Worm (Caenorhabditis elegans) whole organism, L4/young adult: ENCODE measurements around the gene eif-1.
A peak's percentile ranks its signal among the peaks of the same experiment; 100 is the strongest.

Experiments used
- W03F9.2 ChIP-seq: fragments of 150-350 bp; optimal IDR thresholded peaks from 2 replicates; lab custom pipeline; 2014; ENCODE audit warnings: missing biosample characterization, missing genetic modification characterization
- dao-5 ChIP-seq: sonication (generic microtip); optimal IDR thresholded peaks from 2 replicates; lab custom pipeline; 2016; ENCODE audit warnings: missing genotype, missing genetic modification characterization, moderate library complexity, missing compliant biosample characterization
- him-1 ChIP-seq: sonication (generic microtip); optimal IDR thresholded peaks from 2 replicates; lab custom pipeline; 2016; ENCODE audit warnings: missing genotype, missing genetic modification reagents, missing genetic modification characterization, missing compliant biosample characterization

eif-1 gene

ce11 chrII:5018578-5018977 lies 25.2 kb upstream of the eif-1 start:
- TF ChIP-seq dao-5 (tag; lab: Kevin White, UChicago): no peak

ce11 chrII:5016977-5017585 lies 23.7 kb upstream of the eif-1 start:
- TF ChIP-seq dao-5 (tag; lab: Kevin White, UChicago) (no peak), him-1 (peak; percentile 12), W03F9.2 (tag; lab: Kevin White, UChicago) (peak; percentile 45)

DNA sequence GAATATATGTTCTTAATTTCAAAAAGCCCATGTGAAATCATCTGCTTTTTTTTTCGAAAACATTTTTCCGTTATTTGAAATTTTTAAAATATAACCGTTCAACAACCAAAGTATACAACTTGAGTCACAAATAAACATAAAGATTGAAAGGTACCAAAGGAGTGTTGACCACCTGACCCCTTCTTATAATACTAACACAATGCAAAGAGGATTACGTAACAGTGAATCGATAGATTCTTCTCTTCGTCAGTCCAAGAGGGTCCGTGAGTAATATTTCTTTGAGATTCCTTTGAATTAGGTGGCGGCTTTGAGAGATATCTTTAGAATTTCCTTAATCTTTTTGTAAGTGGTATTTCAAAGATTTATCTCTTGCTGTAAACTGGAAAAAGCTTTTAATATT lies 22.8 kb upstream of the eif-1 start:
- TF ChIP-seq dao-5 (tag; lab: Kevin White, UChicago): no peak
- TF ChIP-seq him-1: no peak
- TF ChIP-seq W03F9.2 (tag; lab: Kevin White, UChicago): no peak

ce11 chrII:5014399-5014798 lies 21.0 kb upstream of the eif-1 start, which contains the start of gene F59A6.2:
TSS of gene F59A6.2 (plus strand) at chrII:5014699.
- TF ChIP-seq him-1: no peak
- TF ChIP-seq dao-5 (tag; lab: Kevin White, UChicago): no peak
- TF ChIP-seq W03F9.2 (tag; lab: Kevin White, UChicago): no peak

DNA sequence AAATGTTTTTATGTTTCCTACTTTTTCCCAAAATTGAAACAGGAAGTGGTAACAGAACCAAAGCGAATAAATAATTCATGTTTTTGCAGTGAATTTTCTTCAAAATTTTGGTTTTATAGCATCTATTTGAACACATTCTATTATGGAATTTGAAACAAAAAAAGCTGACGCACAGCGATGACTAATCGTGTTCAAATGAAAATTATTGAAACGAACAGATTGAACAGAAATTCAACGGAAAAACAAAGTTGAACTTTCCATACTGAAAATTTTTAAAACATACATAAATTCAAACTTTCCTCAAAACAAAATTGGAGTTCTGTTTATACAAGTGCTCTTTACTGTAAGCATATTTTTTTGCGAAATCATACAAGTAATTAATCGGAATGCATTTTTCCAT lies 18.6 kb upstream of the eif-1 start, which contains the start of gene F59A6.12:
Gene F59A6.12, minus strand, starts transcription at position 101 of the 400 bp plus-strand sequence.
- no peak for TF ChIP-seq W03F9.2 (tag; lab: Kevin White, UChicago)
- no peak for TF ChIP-seq him-1
- no peak for TF ChIP-seq dao-5 (tag; lab: Kevin White, UChicago)

DNA sequence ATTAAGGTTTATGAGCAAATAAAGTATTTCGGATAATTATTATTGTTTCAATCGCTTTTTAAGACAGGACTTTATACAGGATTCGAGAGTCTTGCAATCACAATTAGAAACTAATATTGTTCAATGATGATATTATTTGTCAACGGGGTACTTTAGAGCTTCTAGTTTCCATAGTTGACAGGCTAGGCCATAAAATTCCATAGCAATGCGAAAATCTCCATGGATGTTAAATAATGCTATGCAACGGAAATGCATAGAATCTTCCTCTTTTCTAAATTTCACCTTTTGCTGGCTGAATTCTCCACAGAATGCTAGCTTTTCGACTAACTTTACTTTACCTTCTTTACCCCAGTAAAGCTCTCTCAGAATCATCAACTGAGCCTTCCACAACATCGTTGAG lies 14.7 kb upstream of the eif-1 start, which contains the start of gene F59A6.3:
Gene F59A6.3, plus strand, starts transcription at position 301 of the 400 bp plus-strand sequence.
- TF ChIP-seq him-1 (no peak), W03F9.2 (tag; lab: Kevin White, UChicago) (no peak), dao-5 (tag; lab: Kevin White, UChicago) (no peak)

DNA sequence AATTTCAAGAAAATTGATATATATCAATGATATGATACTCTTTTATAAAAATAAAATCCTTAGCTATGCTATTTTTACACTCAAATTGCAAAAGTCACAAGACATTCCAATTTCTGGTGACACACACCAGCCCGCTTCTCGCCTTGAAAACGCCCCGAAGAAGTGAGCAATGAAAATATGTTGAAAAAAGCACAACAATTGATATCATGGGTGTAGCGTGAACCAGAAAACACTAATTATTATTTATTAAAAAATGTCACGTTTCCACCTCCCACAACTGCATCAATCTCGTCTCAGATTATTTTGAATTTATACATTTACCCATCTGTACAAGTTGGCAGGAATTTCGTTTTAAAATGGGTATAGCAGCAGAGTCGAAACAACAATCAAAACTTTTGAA lies 11.4 kb upstream of the eif-1 start, which contains the start of gene F59A6.4:
Gene F59A6.4, plus strand, starts transcription at position 301 of the 400 bp plus-strand sequence.
- TF ChIP-seq W03F9.2 (tag; lab: Kevin White, UChicago): no peak
- no peak for TF ChIP-seq him-1
- no peak for TF ChIP-seq dao-5 (tag; lab: Kevin White, UChicago)

- TF ChIP-seq him-1 (no peak), dao-5 (tag; lab: Kevin White, UChicago) (no peak), W03F9.2 (tag; lab: Kevin White, UChicago) (no peak)
These were observed 10.3 kb upstream of the eif-1 start, which contains the start of gene F59A6.10 for ce11 chrII:5003660-5004059. TSS of gene F59A6.10 (plus strand) at chrII:5003960.

ce11 chrII:5001866-5002265 lies 8.5 kb upstream of the eif-1 start:
- TF ChIP-seq him-1: no peak
- TF ChIP-seq W03F9.2 (tag; lab: Kevin White, UChicago): no peak
- no peak for TF ChIP-seq dao-5 (tag; lab: Kevin White, UChicago)

DNA sequence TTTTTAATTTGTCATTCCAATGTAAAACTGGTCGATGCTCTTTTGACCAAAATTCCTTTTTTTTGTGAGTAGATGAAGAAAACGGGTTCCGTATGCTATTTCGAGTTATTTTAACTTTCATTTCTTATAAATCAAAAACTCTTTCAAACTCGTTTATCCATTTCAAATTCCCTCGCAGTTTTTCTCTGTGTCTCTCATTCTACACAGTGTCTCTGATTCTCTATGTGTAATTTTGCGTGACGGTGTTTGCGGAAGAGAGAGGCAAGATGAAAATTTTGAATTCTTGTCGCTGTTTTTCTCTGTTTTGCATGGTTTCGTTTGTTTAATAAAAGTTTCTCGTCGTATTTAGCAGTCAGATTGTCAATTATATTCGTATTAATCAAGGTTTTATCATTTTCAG lies 5.7 kb upstream of the eif-1 start, which contains the start of gene citk-2:
Gene citk-2, plus strand, starts transcription at position 399 of the 400 bp plus-strand sequence.
- TF ChIP-seq dao-5 (tag; lab: Kevin White, UChicago) (no peak), W03F9.2 (tag; lab: Kevin White, UChicago) (no peak), him-1 (no peak)

DNA sequence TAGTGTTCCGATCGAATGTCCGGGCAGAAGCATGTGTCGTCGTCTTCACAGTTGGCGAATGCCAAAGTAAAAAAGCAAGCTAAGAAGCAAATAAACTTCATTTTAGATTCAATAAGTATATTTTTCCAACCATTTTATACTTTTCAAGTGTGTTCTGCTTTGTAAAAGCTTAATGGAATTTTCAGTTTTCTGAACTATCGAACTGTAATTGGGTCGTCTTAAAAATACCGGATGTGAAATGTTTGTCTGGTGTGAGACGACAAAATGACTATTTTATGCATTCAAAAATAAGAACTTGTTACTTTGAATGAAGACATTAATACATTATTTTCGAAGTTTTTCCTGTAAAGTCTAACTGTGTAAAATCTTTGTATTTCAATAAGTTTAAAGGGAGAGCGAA lies 5.3 kb upstream of the eif-1 start, which contains the start of gene F59A6.11:
Gene F59A6.11, minus strand, starts transcription at position 101 of the 400 bp plus-strand sequence.
- no peak for TF ChIP-seq him-1

DNA sequence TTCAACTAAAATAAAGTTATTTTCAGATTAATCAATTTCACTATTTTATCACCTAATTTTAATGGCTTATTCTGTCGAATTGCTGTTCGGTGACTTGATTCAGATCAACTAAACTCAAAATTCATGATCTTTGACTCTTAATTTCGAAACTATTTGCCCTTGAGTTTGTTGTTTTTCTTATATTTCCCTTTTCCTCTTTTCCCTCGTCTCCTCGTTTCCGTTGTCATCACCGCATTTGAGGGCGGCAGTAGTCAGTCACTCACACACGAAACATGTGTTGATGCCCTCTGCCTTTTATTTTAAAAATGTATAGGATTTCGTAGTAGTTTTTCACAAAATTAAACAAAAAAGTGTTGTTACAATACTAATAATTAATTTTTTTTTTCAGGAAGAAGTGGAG lies 1.6 kb upstream of the eif-1 start, which contains the start of gene rnh-1.0:
Gene rnh-1.0, plus strand, starts transcription at position 389 of the 400 bp plus-strand sequence.
- TF ChIP-seq W03F9.2 (tag; lab: Kevin White, UChicago) (no peak), him-1 (no peak), dao-5 (tag; lab: Kevin White, UChicago) (no peak)

- no peak for TF ChIP-seq dao-5 (tag; lab: Kevin White, UChicago)
- no peak for TF ChIP-seq him-1
- TF ChIP-seq W03F9.2 (tag; lab: Kevin White, UChicago): no peak
These were observed 403 bp downstream of the eif-1 start, which contains the start of gene pigb-1 for ce11 chrII:4992977-4993376. TSS of gene pigb-1 (minus strand) at chrII:4993077.

- TF ChIP-seq W03F9.2 (tag; lab: Kevin White, UChicago): no peak
- TF ChIP-seq him-1: no peak
- TF ChIP-seq dao-5 (tag; lab: Kevin White, UChicago): no peak
These were observed 3.6 kb downstream of the eif-1 start, which contains the start of gene T27F7.12 for ce11 chrII:4989802-4990201. TSS of gene T27F7.12 (plus strand) at chrII:4990102.

- no peak for TF ChIP-seq him-1
- no peak for TF ChIP-seq dao-5 (tag; lab: Kevin White, UChicago)
These were observed 6.1 kb downstream of the eif-1 start for ce11 chrII:4987257-4987656.
